Worm (Caenorhabditis elegans): Measurements from ENCODE around the gene nhr-39.

Gene nhr-39

ce11 chrV:9303026-9303425, at the start of gene nhr-39:
TSS of gene nhr-39 (plus strand) at chrV:9303326.
- TF ChIP-seq tbx-37 (GFP tag; conservative IDR thresholded peaks at IDR 0.05) (no peak), ama-1 (optimal IDR thresholded peaks at IDR 0.05) (no peak), ceh-13 (GFP tag; optimal IDR thresholded peaks at IDR 0.05) (no peak), tbx-11 (GFP tag; IDR thresholded peaks at IDR 0.05) (no peak), hmbx-1 (tag; optimal IDR thresholded peaks at IDR 0.05) (no peak), hmg-4 (GFP tag; optimal IDR thresholded peaks at IDR 0.05) (no peak), flt-1 (GFP tag; IDR thresholded peaks at IDR 0.05) (no peak), tra-4 (tag; optimal IDR thresholded peaks at IDR 0.05) (no peak), pes-1 (GFP tag; IDR thresholded peaks at IDR 0.05) (no peak), B0310.2 (tag; optimal IDR thresholded peaks at IDR 0.05) (no peak), sea-1 (GFP tag; conservative IDR thresholded peaks at IDR 0.05) (no peak), ceh-36 (tag; optimal IDR thresholded peaks at IDR 0.05) (no peak), ets-7 (tag; optimal IDR thresholded peaks at IDR 0.05) (no peak), aly-1 (tag; optimal IDR thresholded peaks at IDR 0.05) (no peak)

ce11 chrV:9254012-9254696, 49.0 kb upstream of the nhr-39 start, which contains the start of gene F07C3.9:
TSS of gene F07C3.9 (minus strand) at chrV:9254646.
- no peak for TF ChIP-seq ets-7 (tag; optimal IDR thresholded peaks at IDR 0.05)
- no peak for TF ChIP-seq pes-1 (GFP tag; IDR thresholded peaks at IDR 0.05)
- no peak for TF ChIP-seq ceh-36 (tag; optimal IDR thresholded peaks at IDR 0.05)
- TF ChIP-seq scrt-1 (GFP tag; IDR thresholded peaks at IDR 0.05) = no peak
- TF ChIP-seq hmbx-1 (tag; optimal IDR thresholded peaks at IDR 0.05) = no peak
- no peak for TF ChIP-seq F13C5.2 (tag; optimal IDR thresholded peaks at IDR 0.05)
- no peak for TF ChIP-seq B0310.2 (tag; optimal IDR thresholded peaks at IDR 0.05)
- TF ChIP-seq tra-4 (tag; optimal IDR thresholded peaks at IDR 0.05) = no peak
- TF ChIP-seq sea-1 (GFP tag; conservative IDR thresholded peaks at IDR 0.05) = no peak
- no peak for TF ChIP-seq tbx-37 (GFP tag; conservative IDR thresholded peaks at IDR 0.05)
- TF ChIP-seq ceh-13 (GFP tag; optimal IDR thresholded peaks at IDR 0.05) = no peak
- no peak for TF ChIP-seq hmg-4 (GFP tag; optimal IDR thresholded peaks at IDR 0.05)
- TF ChIP-seq ama-1 (optimal IDR thresholded peaks at IDR 0.05) = no peak
- no peak for TF ChIP-seq hnd-1 (tag; optimal IDR thresholded peaks at IDR 0.05)
- TF ChIP-seq aly-1 (tag; optimal IDR thresholded peaks at IDR 0.05) = no peak
- TF ChIP-seq flt-1 (GFP tag; IDR thresholded peaks at IDR 0.05) = no peak
- no peak for TF ChIP-seq tbx-11 (GFP tag; IDR thresholded peaks at IDR 0.05)

ce11 chrV:9255480-9255879, 47.6 kb upstream of the nhr-39 start:
- TF ChIP-seq aly-1 (tag; optimal IDR thresholded peaks at IDR 0.05) (no peak), hmbx-1 (tag; optimal IDR thresholded peaks at IDR 0.05) (no peak)

ce11 chrV:9257467-9257866, 45.7 kb upstream of the nhr-39 start, which contains the start of gene F07C3.16:
TSS of gene F07C3.16 (minus strand) at chrV:9257567.
- TF ChIP-seq tra-4 (tag; optimal IDR thresholded peaks at IDR 0.05) (no peak), tbx-11 (GFP tag; IDR thresholded peaks at IDR 0.05) (no peak), aly-1 (tag; optimal IDR thresholded peaks at IDR 0.05) (no peak), F13C5.2 (tag; optimal IDR thresholded peaks at IDR 0.05) (no peak), ceh-36 (tag; optimal IDR thresholded peaks at IDR 0.05) (no peak), pes-1 (GFP tag; IDR thresholded peaks at IDR 0.05) (no peak)

ce11 chrV:9260411-9260810, 42.7 kb upstream of the nhr-39 start:
- TF ChIP-seq hmg-4 (GFP tag; optimal IDR thresholded peaks at IDR 0.05) (no peak), tra-4 (tag; optimal IDR thresholded peaks at IDR 0.05) (no peak), ets-7 (tag; optimal IDR thresholded peaks at IDR 0.05) (no peak), ceh-36 (tag; optimal IDR thresholded peaks at IDR 0.05) (no peak), scrt-1 (GFP tag; IDR thresholded peaks at IDR 0.05) (no peak), sea-1 (GFP tag; conservative IDR thresholded peaks at IDR 0.05) (no peak), tbx-37 (GFP tag; conservative IDR thresholded peaks at IDR 0.05) (no peak), hmbx-1 (tag; optimal IDR thresholded peaks at IDR 0.05) (no peak), aly-1 (tag; optimal IDR thresholded peaks at IDR 0.05) (no peak), hnd-1 (tag; optimal IDR thresholded peaks at IDR 0.05) (no peak), flt-1 (GFP tag; IDR thresholded peaks at IDR 0.05) (no peak), pes-1 (GFP tag; IDR thresholded peaks at IDR 0.05) (no peak), ama-1 (optimal IDR thresholded peaks at IDR 0.05) (no peak), ceh-13 (GFP tag; optimal IDR thresholded peaks at IDR 0.05) (no peak), B0310.2 (tag; optimal IDR thresholded peaks at IDR 0.05) (no peak), F13C5.2 (tag; optimal IDR thresholded peaks at IDR 0.05) (no peak)

DNA sequence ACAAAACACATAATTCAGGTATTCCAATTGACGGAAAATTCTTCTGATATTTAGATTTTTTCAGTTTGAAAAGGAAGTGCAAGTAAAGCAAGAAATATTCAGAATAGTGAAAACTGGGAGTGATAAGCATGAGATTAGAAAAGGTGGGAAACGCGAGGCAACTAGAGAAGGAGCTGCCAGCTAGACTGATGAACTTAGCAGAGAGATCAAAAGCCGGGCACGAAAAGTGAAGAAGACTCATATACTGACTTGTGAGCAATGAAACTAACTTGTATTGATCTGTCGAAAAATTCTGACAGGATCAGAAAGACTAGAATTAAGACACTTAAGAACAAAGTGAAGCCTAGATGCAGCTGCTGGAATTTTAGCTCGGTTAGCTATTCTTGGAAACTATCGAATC, 41.6 kb upstream of the nhr-39 start, which contains the start of gene nhr-36:
TSS of gene nhr-36 (minus strand) at position 101 of the 400 bp plus-strand sequence.
- no peak for TF ChIP-seq F13C5.2 (tag; optimal IDR thresholded peaks at IDR 0.05)
- no peak for TF ChIP-seq aly-1 (tag; optimal IDR thresholded peaks at IDR 0.05)
- no peak for TF ChIP-seq ama-1 (optimal IDR thresholded peaks at IDR 0.05)
- no peak for TF ChIP-seq tra-4 (tag; optimal IDR thresholded peaks at IDR 0.05)
- TF ChIP-seq tbx-11 (GFP tag; IDR thresholded peaks at IDR 0.05) = no peak
- no peak for TF ChIP-seq sea-1 (GFP tag; conservative IDR thresholded peaks at IDR 0.05)
- TF ChIP-seq ets-7 (tag; optimal IDR thresholded peaks at IDR 0.05) = no peak
- TF ChIP-seq hmbx-1 (tag; optimal IDR thresholded peaks at IDR 0.05) = no peak
- no peak for TF ChIP-seq flt-1 (GFP tag; IDR thresholded peaks at IDR 0.05)

ce11 chrV:9262708-9263107, 40.4 kb upstream of the nhr-39 start:
- no peak for TF ChIP-seq tbx-11 (GFP tag; IDR thresholded peaks at IDR 0.05)

DNA sequence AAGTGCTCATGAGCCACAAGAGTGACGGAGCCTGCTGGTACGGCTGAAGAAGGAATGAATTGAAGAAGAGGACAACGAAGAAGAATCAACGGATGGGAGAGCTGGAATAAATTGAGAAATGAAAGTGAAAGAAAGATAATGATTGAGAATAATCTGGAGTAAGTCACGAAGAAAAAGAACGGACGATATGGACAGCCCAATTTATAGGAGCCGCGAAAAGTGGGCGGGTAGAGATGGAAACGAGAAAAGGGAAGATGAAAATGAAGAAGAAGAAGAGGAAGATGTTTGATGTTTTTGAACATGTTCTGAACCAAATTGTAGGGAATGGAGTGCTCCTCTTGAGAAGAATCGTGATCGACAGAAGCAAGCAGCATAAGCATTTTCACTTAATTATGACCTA, 36.7 kb upstream of the nhr-39 start, which contains the start of gene slc-17.7:
TSS of gene slc-17.7 (minus strand) at position 101 of the 400 bp plus-strand sequence.
- TF ChIP-seq ceh-36 (tag; optimal IDR thresholded peaks at IDR 0.05) = no peak
- TF ChIP-seq tra-4 (tag; optimal IDR thresholded peaks at IDR 0.05) = no peak
- no peak for TF ChIP-seq pes-1 (GFP tag; IDR thresholded peaks at IDR 0.05)
- TF ChIP-seq ama-1 (optimal IDR thresholded peaks at IDR 0.05) = no peak
- TF ChIP-seq B0310.2 (tag; optimal IDR thresholded peaks at IDR 0.05) = no peak
- TF ChIP-seq flt-1 (GFP tag; IDR thresholded peaks at IDR 0.05) = no peak

All from whole organism, early embryonic.